Fruit fly (Drosophila melanogaster) whole organism, prepupa: ENCODE results near the gene Dus3.

Experiments
- Blimp-1 ChIP-seq: fragments of 200-800 bp; sonication (Bioruptor generic); optimal IDR thresholded peaks from 3 replicates; lab custom pipeline; 2017; ENCODE audit warnings: missing biosample characterization, missing genetic modification characterization, mild to moderate bottlenecking, moderate library complexity, missing genetic modification reagents
- CG10631 ChIP-seq: fragments of 200-800 bp; sonication (Bioruptor generic); optimal IDR thresholded peaks from 2 replicates; lab custom pipeline; 2016; ENCODE audit warnings: missing biosample characterization, missing genetic modification characterization
- CG10669 ChIP-seq: fragments of 200-800 bp; sonication (Bioruptor generic); optimal IDR thresholded peaks from 3 replicates; lab custom pipeline; 2018; ENCODE audit warnings: missing biosample characterization, mild to moderate bottlenecking, missing genetic modification characterization, moderate library complexity
- CG11294 ChIP-seq: fragments of 200-800 bp; sonication (Bioruptor generic); IDR thresholded peaks from 2 replicates; pipeline ENCODE4 v1.3.6; 2022; ENCODE audit warnings: missing biosample characterization, missing genetic modification characterization
- CG11762 ChIP-seq: fragments of 200-800 bp; sonication (Bioruptor generic); optimal IDR thresholded peaks from 3 replicates; lab custom pipeline; 2016; ENCODE audit warnings: missing biosample characterization, missing genetic modification characterization; ENCODE audit not compliant: insufficient read depth
- CG11902 ChIP-seq: fragments of 200-800 bp; sonication (Bioruptor generic); optimal IDR thresholded peaks from 3 replicates; lab custom pipeline; 2016; ENCODE audit warnings: missing biosample characterization, missing genetic modification characterization
- CG15336 ChIP-seq: fragments of 200-800 bp; sonication (Bioruptor generic); IDR thresholded peaks from 2 replicates; pipeline ENCODE4 v1.3.6; 2022; ENCODE audit warnings: missing biosample characterization, missing genetic modification characterization
- CG1621 ChIP-seq: fragments of 200-800 bp; sonication (Bioruptor generic); optimal IDR thresholded peaks from 3 replicates; lab custom pipeline; 2018; ENCODE audit warnings: missing biosample characterization, mild to moderate bottlenecking, missing genetic modification characterization
- CG16779 ChIP-seq: fragments of 200-800 bp; sonication (Bioruptor generic); optimal IDR thresholded peaks from 3 replicates; lab custom pipeline; 2017; ENCODE audit warnings: missing biosample characterization, mild to moderate bottlenecking, missing genetic modification characterization
- CG3032 ChIP-seq: fragments of 200-800 bp; optimal IDR thresholded peaks from 2 replicates; lab custom pipeline; 2019; ENCODE audit warnings: missing biosample characterization, mild to moderate bottlenecking, missing genetic modification characterization, moderate library complexity
- CG32006 ChIP-seq: fragments of 200-800 bp; sonication (Bioruptor generic); optimal IDR thresholded peaks from 3 replicates; lab custom pipeline; 2017; ENCODE audit warnings: missing biosample characterization, mild to moderate bottlenecking, missing genetic modification characterization
- CG34406 ChIP-seq: fragments of 200-800 bp; sonication (Bioruptor generic); optimal IDR thresholded peaks from 3 replicates; lab custom pipeline; 2016; ENCODE audit warnings: missing biosample characterization, missing genetic modification characterization
- CG3919 ChIP-seq: fragments of 200-800 bp; sonication (Bioruptor generic); optimal IDR thresholded peaks from 3 replicates; lab custom pipeline; 2016; ENCODE audit warnings: missing biosample characterization, missing genetic modification characterization
- CG4318 ChIP-seq: fragments of 200-800 bp; sonication (Bioruptor generic); optimal IDR thresholded peaks from 3 replicates; lab custom pipeline; 2017; ENCODE audit warnings: missing biosample characterization, mild to moderate bottlenecking, missing genetic modification characterization
- CG6163 ChIP-seq: fragments of 200-800 bp; sonication (Bioruptor generic); IDR thresholded peaks from 3 replicates; pipeline ENCODE4 v1.3.6; 2022; ENCODE audit warnings: missing biosample characterization, missing genetic modification characterization
- CG6276 ChIP-seq: fragments of 200-800 bp; sonication (Bioruptor generic); optimal IDR thresholded peaks from 2 replicates; lab custom pipeline; 2017; ENCODE audit warnings: missing biosample characterization, mild to moderate bottlenecking, missing genetic modification characterization
- CG6792 ChIP-seq: fragments of 200-800 bp; sonication (Bioruptor generic); optimal IDR thresholded peaks from 3 replicates; lab custom pipeline; 2016; ENCODE audit warnings: missing biosample characterization, missing genetic modification characterization
- CG6808 ChIP-seq: fragments of 200-800 bp; sonication (Bioruptor generic); optimal IDR thresholded peaks from 3 replicates; lab custom pipeline; 2017; ENCODE audit warnings: missing biosample characterization, missing genetic modification characterization, mild to moderate bottlenecking, moderate library complexity, missing genetic modification reagents
- CG6854 ChIP-seq: fragments of 200-800 bp; sonication (Bioruptor generic); optimal IDR thresholded peaks from 2 replicates; lab custom pipeline; 2017; ENCODE audit warnings: missing biosample characterization, mild to moderate bottlenecking, missing genetic modification characterization
- CG7368 ChIP-seq: fragments of 200-800 bp; sonication (Bioruptor generic); optimal IDR thresholded peaks from 3 replicates; lab custom pipeline; 2016; ENCODE audit warnings: missing biosample characterization, missing genetic modification characterization
- CG8119 ChIP-seq: fragments of 200-800 bp; sonication (Bioruptor generic); IDR thresholded peaks from 3 replicates; pipeline ENCODE4 v1.3.6; 2022; ENCODE audit warnings: missing biosample characterization, missing genetic modification characterization
- CG8319 ChIP-seq: fragments of 200-800 bp; sonication (Bioruptor generic); optimal IDR thresholded peaks from 3 replicates; lab custom pipeline; 2016; ENCODE audit warnings: missing biosample characterization, missing genetic modification characterization
- CG9139 ChIP-seq: fragments of 200-800 bp; sonication (Bioruptor generic); optimal IDR thresholded peaks from 3 replicates; lab custom pipeline; 2017; ENCODE audit warnings: missing biosample characterization, mild to moderate bottlenecking, missing genetic modification characterization
- Eip78C ChIP-seq: fragments of 200-800 bp; sonication (Bioruptor generic); peaks from one replicate; lab custom pipeline; 2016; ENCODE audit warnings: missing biosample characterization, missing genetic modification characterization
- Ets21C ChIP-seq: fragments of 200-800 bp; sonication (Bioruptor generic); optimal IDR thresholded peaks from 3 replicates; lab custom pipeline; 2016; ENCODE audit warnings: missing biosample characterization, missing genetic modification characterization
- Ets96B ChIP-seq: fragments of 200-800 bp; optimal IDR thresholded peaks from 2 replicates; lab custom pipeline; 2019; ENCODE audit warnings: missing biosample characterization, mild to moderate bottlenecking, missing genetic modification characterization, moderate library complexity
- Gug ChIP-seq: fragments of 200-800 bp; sonication (Bioruptor generic); IDR thresholded peaks from 2 replicates; pipeline ENCODE4 v1.3.6; 2022; ENCODE audit warnings: missing biosample characterization, missing genetic modification characterization
- Hr38 ChIP-seq: sonication (Bioruptor generic); optimal IDR thresholded peaks from 2 replicates; lab custom pipeline; 2016; ENCODE audit warnings: missing biosample characterization, missing genetic modification characterization
- Hr39 ChIP-seq: fragments of 200-800 bp; sonication (Bioruptor generic); optimal IDR thresholded peaks from 2 replicates; lab custom pipeline; 2016; ENCODE audit warnings: missing biosample characterization, missing genetic modification characterization
- Lpt ChIP-seq: fragments of 200-800 bp; sonication (Bioruptor generic); optimal IDR thresholded peaks from 3 replicates; lab custom pipeline; 2016; ENCODE audit warnings: missing biosample characterization, missing genetic modification characterization
- Met ChIP-seq: fragments of 200-800 bp; sonication (Bioruptor generic); optimal IDR thresholded peaks from 3 replicates; lab custom pipeline; 2016; ENCODE audit warnings: missing biosample characterization, missing genetic modification characterization
- OdsH ChIP-seq: fragments of 200-800 bp; sonication (Bioruptor generic); optimal IDR thresholded peaks from 3 replicates; lab custom pipeline; 2016; ENCODE audit warnings: missing biosample characterization, missing genetic modification characterization
- Smox ChIP-seq: fragments of 200-800 bp; sonication (Bioruptor generic); optimal IDR thresholded peaks from 3 replicates; lab custom pipeline; 2016; ENCODE audit warnings: missing biosample characterization, missing genetic modification characterization
- Sox102F ChIP-seq: fragments of 200-800 bp; sonication (Bioruptor generic); optimal IDR thresholded peaks from 2 replicates; lab custom pipeline; 2016; ENCODE audit warnings: missing biosample characterization, mild to moderate bottlenecking, missing genetic modification characterization
- Sox14 ChIP-seq: fragments of 200-800 bp; sonication (Bioruptor generic); optimal IDR thresholded peaks from 3 replicates; lab custom pipeline; 2016; ENCODE audit warnings: missing biosample characterization, missing genetic modification characterization
- Sox15 ChIP-seq: fragments of 200-800 bp; sonication (Bioruptor generic); optimal IDR thresholded peaks from 3 replicates; lab custom pipeline; 2016; ENCODE audit warnings: missing biosample characterization, missing genetic modification characterization
- achi ChIP-seq: fragments of 200-800 bp; sonication (Bioruptor generic); optimal IDR thresholded peaks from 3 replicates; lab custom pipeline; 2016; ENCODE audit warnings: missing biosample characterization, missing genetic modification characterization
- acj6 ChIP-seq: fragments of 200-800 bp; sonication (Bioruptor generic); optimal IDR thresholded peaks from 3 replicates; lab custom pipeline; 2016; ENCODE audit warnings: missing biosample characterization, missing genetic modification characterization
- cyc ChIP-seq: fragments of 200-800 bp; sonication (Bioruptor generic); optimal IDR thresholded peaks from 3 replicates; lab custom pipeline; 2016; ENCODE audit warnings: missing biosample characterization, missing genetic modification characterization
- dac ChIP-seq: fragments of 200-800 bp; sonication (Bioruptor generic); optimal IDR thresholded peaks from 2 replicates; lab custom pipeline; 2017; ENCODE audit warnings: missing biosample characterization, mild to moderate bottlenecking, missing genetic modification characterization
- dsx ChIP-seq: fragments of 200-800 bp; optimal IDR thresholded peaks from 3 replicates; lab custom pipeline; 2019; ENCODE audit warnings: missing biosample characterization, mild to moderate bottlenecking, missing genetic modification characterization, moderate library complexity; ENCODE audit not compliant: poor library complexity, severe bottlenecking
- eg ChIP-seq: fragments of 200-800 bp; sonication (Bioruptor generic); IDR thresholded peaks from 3 replicates; pipeline ENCODE4 v1.3.6; 2022; ENCODE audit warnings: missing biosample characterization, missing genetic modification characterization
- esn ChIP-seq: fragments of 200-800 bp; sonication (Bioruptor generic); optimal IDR thresholded peaks from 2 replicates; lab custom pipeline; 2016; ENCODE audit warnings: missing biosample characterization, mild to moderate bottlenecking, missing genetic modification characterization, moderate library complexity
- fd59A ChIP-seq: fragments of 200-800 bp; sonication (Bioruptor generic); optimal IDR thresholded peaks from 2 replicates; lab custom pipeline; 2017; ENCODE audit warnings: missing biosample characterization, mild to moderate bottlenecking, missing genetic modification characterization, missing genetic modification reagents
- fd85E ChIP-seq: fragments of 200-800 bp; sonication (Bioruptor generic); optimal IDR thresholded peaks from 3 replicates; lab custom pipeline; 2016; ENCODE audit warnings: missing biosample characterization, missing genetic modification characterization
- fkh ChIP-seq: fragments of 200-800 bp; sonication (Bioruptor generic); optimal IDR thresholded peaks from 3 replicates; lab custom pipeline; 2017; ENCODE audit warnings: missing biosample characterization, mild to moderate bottlenecking, missing genetic modification characterization, moderate library complexity
- lz ChIP-seq: fragments of 200-800 bp; sonication (Bioruptor generic); optimal IDR thresholded peaks from 3 replicates; lab custom pipeline; 2016; ENCODE audit warnings: missing biosample characterization, missing genetic modification characterization
- net ChIP-seq: fragments of 200-800 bp; sonication (Bioruptor generic); optimal IDR thresholded peaks from 3 replicates; lab custom pipeline; 2016; ENCODE audit warnings: missing biosample characterization, missing genetic modification characterization
- pdm3 ChIP-seq: fragments of 200-800 bp; sonication (Bioruptor generic); optimal IDR thresholded peaks from 3 replicates; lab custom pipeline; 2016; ENCODE audit warnings: missing biosample characterization, missing genetic modification characterization
- ss ChIP-seq, 2 experiments: fragments of 200-800 bp; sonication (Bioruptor generic); optimal IDR thresholded peaks; 2 replicates in 1 of 2; 3 replicates in 1 of 2; lab custom pipeline; 2017 to 2018; ENCODE audit warnings: mild to moderate bottlenecking in 2 of 2, missing biosample characterization in 2 of 2, missing genetic modification characterization in 2 of 2, moderate library complexity in 1 of 2
- svp ChIP-seq: fragments of 200-800 bp; sonication (Bioruptor generic); peaks from one replicate; lab custom pipeline; 2016; ENCODE audit warnings: missing biosample characterization, missing genetic modification characterization

The Dus3 gene

dm6 chr2L:19758511-19759128 lies at the start of gene Dus3, which contains the start of gene CG10628:
Gene Dus3, plus strand, starts transcription at chr2L:19758879.
Gene CG10628, minus strand, starts transcription at chr2L:19758615.
- TF ChIP-seq CG1621 (tag; lab: Kevin White, UChicago) (peak; percentile 81), CG8119 (peak; percentile 80), CG15336 (GFP tag; lab: Robert Waterston, UW) (peak; percentile 85), CG32006 (GFP tag; lab: Kevin White, UChicago) (peak; percentile 88), Eip78C (GFP tag; lab: Kevin White, UChicago) (peak; percentile 92), CG6276 (GFP tag; lab: Kevin White, UChicago) (peak; percentile 58), Lpt (peak; percentile 78), eg (GFP tag; lab: Robert Waterston, UW) (peak; percentile 93), Gug (GFP tag; lab: Robert Waterston, UW) (peak; percentile 92), esn (GFP tag; lab: Kevin White, UChicago) (peak; percentile 93), CG11294 (GFP tag; lab: Robert Waterston, UW) (peak; percentile 82), CG6854 (peak; percentile 68), Hr38 (peak; percentile 65), Sox102F (peak; percentile 76), CG10669 (GFP tag; lab: Kevin White, UChicago) (peak; percentile 83), CG34406 (peak; percentile 82), fkh (GFP tag; lab: Kevin White, UChicago) (peak; percentile 63), CG3032 (tag; lab: Kevin White, UChicago) (peak; percentile 89), dsx (GFP tag; lab: Kevin White, UChicago) (no peak), CG9139 (GFP tag; lab: Kevin White, UChicago) (peak; percentile 15), Blimp-1 (peak; percentile 55), svp (peak; percentile 91), OdsH (no peak), CG11762 (GFP tag; lab: Kevin White, UChicago) (peak; percentile 76), fd59A (GFP tag; lab: Kevin White, UChicago) (peak; percentile 69), CG6808 (peak; percentile 71), fd85E (GFP tag; lab: Kevin White, UChicago) (no peak), CG3919 (peak; percentile 87), CG4318 (GFP tag; lab: Kevin White, UChicago) (no peak), CG8319 (GFP tag; lab: Kevin White, UChicago) (peak; percentile 78), ss (GFP tag; optimal IDR thresholded peaks at IDR 0.05; lab: Kevin White, UChicago) (peak in 1 of 2 experiments; percentile 80), CG10631 (no peak), Hr39 (peak; percentile 93), CG16779 (tag; lab: Kevin White, UChicago) (peak; percentile 59), pdm3 (GFP tag; lab: Kevin White, UChicago) (no peak), Ets96B (tag; lab: Kevin White, UChicago) (peak; percentile 86), CG6163 (GFP tag; lab: Robert Waterston, UW) (peak; percentile 92), dac (GFP tag; lab: Kevin White, UChicago) (peak; percentile 87), Smox (GFP tag; lab: Kevin White, UChicago) (peak; percentile 83), lz (GFP tag; lab: Kevin White, UChicago) (peak; percentile 93), cyc (peak; percentile 90), CG11902 (peak; percentile 78), net (GFP tag; lab: Kevin White, UChicago) (peak; percentile 85), achi (GFP tag; lab: Kevin White, UChicago) (peak; percentile 87), Ets21C (GFP tag; lab: Kevin White, UChicago) (no peak), Sox15 (GFP tag; lab: Kevin White, UChicago) (peak; percentile 80), Met (GFP tag; lab: Kevin White, UChicago) (peak; percentile 90), CG6792 (peak; percentile 83), Sox14 (GFP tag; lab: Kevin White, UChicago) (peak; percentile 91), CG7368 (GFP tag; lab: Kevin White, UChicago) (peak; percentile 81), acj6 (GFP tag; lab: Kevin White, UChicago) (peak; percentile 88)
